Fruit fly (Drosophila melanogaster): ENCODE results near the gene CG43339.

DNA sequence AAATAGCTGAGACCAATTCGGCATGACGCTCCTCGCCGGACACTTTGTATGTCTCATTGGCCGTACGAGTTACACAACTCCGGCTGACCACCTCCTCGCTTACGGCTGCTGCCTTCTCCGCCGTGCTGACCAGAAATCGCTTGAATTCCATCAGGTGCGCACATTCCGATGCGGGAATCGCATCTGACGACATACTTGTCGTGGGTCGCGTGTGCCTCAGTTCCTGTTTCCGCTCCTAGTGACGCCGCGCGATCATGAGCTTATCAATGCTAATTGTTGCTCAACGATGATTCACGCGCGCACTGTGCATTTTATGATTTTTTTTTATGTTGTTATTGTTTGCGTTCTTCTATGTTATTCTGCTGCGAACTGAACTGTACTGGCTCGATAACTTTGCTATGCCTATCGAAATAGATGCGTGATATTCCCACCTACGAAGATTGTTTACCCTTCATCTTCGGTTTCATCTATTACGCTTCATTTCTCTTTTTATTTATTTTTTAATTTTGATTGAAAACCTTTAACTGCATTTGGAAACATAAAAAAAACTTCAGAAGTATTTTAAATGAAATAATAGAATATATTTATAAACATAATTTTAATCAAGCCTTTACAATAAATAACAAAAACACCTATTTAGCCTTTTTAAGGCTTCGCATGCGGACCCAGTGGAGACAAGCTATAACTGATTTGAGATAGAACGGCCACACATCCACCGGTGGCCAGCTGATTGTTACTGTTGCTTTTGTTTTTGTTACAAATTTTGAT lies 29.8 kb upstream of the CG43339 start, which contains the start of the genes CG10376 and CG10343:
- no peak for TF ChIP-seq psq (optimal IDR thresholded peaks at IDR 0.05)
- TF ChIP-seq EcR (GFP tag; optimal IDR thresholded peaks at IDR 0.05): no peak

All from whole organism.